Worm (Caenorhabditis elegans): Measurements from ENCODE around the gene nas-27.

The nas-27 gene

DNA sequence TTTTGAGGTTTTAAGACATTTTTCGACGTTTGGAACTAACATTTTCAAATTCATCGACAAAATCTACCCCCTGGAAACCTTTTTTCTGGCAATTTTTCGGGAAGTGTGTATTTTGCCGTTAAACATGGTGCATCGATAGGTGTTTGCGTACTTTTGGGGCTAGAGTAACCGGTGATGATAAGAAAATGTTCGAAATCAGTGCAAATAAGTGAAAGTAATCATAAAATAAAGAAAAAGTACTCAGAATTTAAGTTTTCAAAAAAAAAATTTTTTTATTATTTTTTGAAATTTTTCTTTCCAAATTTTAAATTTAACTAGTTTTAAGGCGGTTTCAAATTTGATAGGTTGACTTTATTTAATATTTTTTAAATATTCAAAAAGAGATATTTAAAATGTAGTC lies at the start of gene nas-27:
nas-27 (minus strand) TSS at position 101 of the 400 bp plus-strand sequence.
- no peak for TF ChIP-seq nhr-10 (tag; optimal IDR thresholded peaks at IDR 0.05)
- no peak for TF ChIP-seq nhr-23 (tag; optimal IDR thresholded peaks at IDR 0.05)
- no peak for TF ChIP-seq gmeb-1 (tag; optimal IDR thresholded peaks at IDR 0.05)
- no peak for TF ChIP-seq elt-3 (tag; optimal IDR thresholded peaks at IDR 0.05)
- TF ChIP-seq zag-1 (tag; optimal IDR thresholded peaks at IDR 0.05): no peak

DNA sequence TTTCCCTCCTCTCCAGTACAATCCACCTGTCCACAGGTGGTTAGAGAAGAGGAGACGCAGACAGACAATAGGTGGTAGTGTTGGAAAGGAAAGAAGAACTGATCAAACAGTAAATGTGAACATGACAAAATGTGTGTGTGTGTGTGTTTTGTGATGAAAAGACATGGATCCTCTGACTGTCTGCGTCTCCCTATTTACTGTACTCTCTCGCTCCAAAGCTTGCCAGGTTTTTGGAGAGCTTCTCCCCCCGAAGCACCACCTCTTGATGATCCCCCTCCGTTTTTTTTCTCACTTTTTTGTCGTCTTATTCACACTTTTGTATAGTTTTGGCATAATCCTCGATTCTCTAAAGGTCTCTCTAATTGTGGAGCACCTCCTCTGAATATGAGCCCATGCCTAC lies 38.1 kb upstream of the nas-27 start:
- TF ChIP-seq sma-9 (GFP tag; optimal IDR thresholded peaks at IDR 0.05): peak; percentile 15
- TF ChIP-seq sma-9 (tag; optimal IDR thresholded peaks at IDR 0.05): no peak
- TF ChIP-seq ZK546.5 (tag; optimal IDR thresholded peaks at IDR 0.05): no peak
- no peak for TF ChIP-seq nhr-25 (tag; optimal IDR thresholded peaks at IDR 0.05)
- no peak for TF ChIP-seq fos-1 (tag; optimal IDR thresholded peaks at IDR 0.05)
- no peak for TF ChIP-seq nhr-77 (tag; optimal IDR thresholded peaks at IDR 0.05)
- no peak for TF ChIP-seq nhr-12 (tag; optimal IDR thresholded peaks at IDR 0.05)
- peak; percentile 50 for TF ChIP-seq F13H6.1 (tag; optimal IDR thresholded peaks at IDR 0.05)
- TF ChIP-seq ceh-16 (tag; optimal IDR thresholded peaks at IDR 0.05): no peak

DNA sequence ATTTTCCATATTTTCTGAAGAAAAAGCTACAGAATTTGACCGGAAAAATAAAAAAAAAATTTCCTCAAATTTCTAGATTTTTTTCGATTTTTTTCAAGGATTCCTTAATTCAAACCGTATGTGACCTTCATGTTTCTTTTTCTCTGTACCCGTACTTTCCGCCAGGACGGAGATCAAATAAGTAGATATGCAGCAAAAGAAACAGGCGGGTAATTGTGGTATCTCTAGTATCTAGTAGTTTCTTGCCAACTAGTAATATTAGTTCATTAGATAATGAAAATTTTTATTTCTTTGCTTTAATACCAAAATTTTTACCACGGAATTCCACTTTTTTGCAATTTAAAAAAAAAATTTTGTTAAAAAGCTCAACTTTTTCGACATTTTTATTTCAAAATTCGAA lies 35.5 kb upstream of the nas-27 start:
- TF ChIP-seq ceh-16 (tag; optimal IDR thresholded peaks at IDR 0.05): peak; percentile 52
- TF ChIP-seq aly-2 (tag; optimal IDR thresholded peaks at IDR 0.05): no peak

DNA sequence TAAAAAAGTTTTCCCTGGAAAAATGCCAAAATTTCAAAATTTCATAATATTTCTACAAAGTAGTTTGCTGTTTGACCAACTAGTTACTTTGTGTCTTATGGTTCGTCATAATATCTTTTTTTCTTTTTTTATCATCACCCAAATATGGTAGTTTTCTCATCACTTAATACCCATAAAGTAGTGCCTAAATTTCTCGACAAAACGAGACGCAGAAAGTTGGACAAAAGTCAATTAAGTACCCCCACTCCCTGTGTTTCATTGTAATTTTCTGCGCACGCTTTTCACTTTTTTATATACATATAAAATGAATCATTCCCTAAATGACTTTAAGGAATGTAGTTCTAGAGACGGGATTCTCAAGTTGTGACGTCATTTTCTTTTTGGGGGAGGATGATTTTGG lies 24.4 kb upstream of the nas-27 start:
- TF ChIP-seq unc-55 (GFP tag; optimal IDR thresholded peaks at IDR 0.05) (no peak), nhr-77 (tag; optimal IDR thresholded peaks at IDR 0.05) (no peak), F13H6.1 (tag; optimal IDR thresholded peaks at IDR 0.05) (no peak), mdl-1 (tag; optimal IDR thresholded peaks at IDR 0.05) (no peak), nhr-25 (tag; optimal IDR thresholded peaks at IDR 0.05) (peak; percentile 25), blmp-1 (tag; optimal IDR thresholded peaks at IDR 0.05; ENCODE audit: insufficient read depth) (peak; percentile 15), crh-2 (tag; optimal IDR thresholded peaks at IDR 0.05) (no peak), sma-3 (GFP tag; optimal IDR thresholded peaks at IDR 0.05) (peak; percentile 15)

DNA sequence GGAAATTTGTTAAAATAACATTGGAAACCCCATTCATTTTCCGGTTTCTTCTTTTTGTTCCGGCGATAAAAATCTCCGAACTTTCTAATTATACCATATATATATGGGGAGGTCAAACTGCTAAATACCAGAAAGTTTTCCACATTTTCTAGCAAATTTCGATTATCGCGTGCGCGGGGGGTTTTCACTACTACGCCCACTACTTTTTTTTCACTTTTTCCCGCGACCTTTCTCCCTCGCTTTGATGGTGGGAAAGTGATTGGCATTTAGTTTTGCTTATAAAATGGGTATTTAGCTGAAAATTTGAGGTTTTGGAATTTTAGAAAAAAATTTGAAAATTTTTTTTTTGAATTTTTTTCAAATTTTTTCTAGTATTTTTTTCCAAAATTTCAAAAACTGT lies 20.9 kb upstream of the nas-27 start:
- TF ChIP-seq nhr-12 (tag; optimal IDR thresholded peaks at IDR 0.05) (no peak), blmp-1 (tag; optimal IDR thresholded peaks at IDR 0.05; ENCODE audit: insufficient read depth) (peak; percentile 63)

DNA sequence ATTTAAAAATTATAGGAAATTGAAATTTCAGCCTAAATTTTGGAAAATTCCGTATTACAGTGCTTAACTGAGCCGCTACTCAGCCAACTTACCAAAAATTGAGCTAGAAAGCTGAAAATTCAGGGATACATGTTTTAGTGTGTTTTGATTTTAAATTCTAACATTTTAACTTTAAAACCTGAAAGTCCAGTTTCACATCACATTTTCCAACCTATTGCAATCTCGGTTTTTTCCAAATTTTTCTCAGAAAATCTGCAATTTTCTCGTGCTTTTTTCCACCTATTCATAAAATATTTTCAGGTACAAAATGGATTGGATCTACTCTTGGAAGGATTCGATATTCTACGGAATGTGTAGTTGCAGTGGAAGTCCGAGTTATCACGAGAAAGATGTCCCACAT lies 18.0 kb upstream of the nas-27 start, which contains the start of gene F53A10.2:
F53A10.2 (plus strand) TSS at position 301 of the 400 bp plus-strand sequence.
- TF ChIP-seq F13H6.1 (tag; optimal IDR thresholded peaks at IDR 0.05): no peak
- TF ChIP-seq aly-2 (tag; optimal IDR thresholded peaks at IDR 0.05): no peak
- TF ChIP-seq R02D3.7 (tag; optimal IDR thresholded peaks at IDR 0.05): no peak
- no peak for TF ChIP-seq snpc-4 (tag; optimal IDR thresholded peaks at IDR 0.05)
- TF ChIP-seq dmd-4 (tag; optimal IDR thresholded peaks at IDR 0.05): no peak
- no peak for TF ChIP-seq crh-2 (tag; optimal IDR thresholded peaks at IDR 0.05)
- TF ChIP-seq Y55F3AM.14 (GFP tag; optimal IDR thresholded peaks at IDR 0.05): no peak
- TF ChIP-seq ztf-1 (GFP tag; conservative IDR thresholded peaks at IDR 0.05): no peak
- TF ChIP-seq nhr-237 (tag; optimal IDR thresholded peaks at IDR 0.05): no peak
- TF ChIP-seq unc-62 (GFP tag; optimal IDR thresholded peaks at IDR 0.05): no peak
- TF ChIP-seq nhr-6 (tag; optimal IDR thresholded peaks at IDR 0.05): no peak
- no peak for TF ChIP-seq egl-27 (tag; optimal IDR thresholded peaks at IDR 0.05)
- no peak for TF ChIP-seq elt-1 (tag; optimal IDR thresholded peaks at IDR 0.05)
- TF ChIP-seq C34F6.9 (tag; optimal IDR thresholded peaks at IDR 0.05): no peak
- no peak for TF ChIP-seq sem-4 (tag; optimal IDR thresholded peaks at IDR 0.05)
- TF ChIP-seq nhr-10 (tag; optimal IDR thresholded peaks at IDR 0.05): no peak
- TF ChIP-seq nhr-23 (tag; optimal IDR thresholded peaks at IDR 0.05): no peak

DNA sequence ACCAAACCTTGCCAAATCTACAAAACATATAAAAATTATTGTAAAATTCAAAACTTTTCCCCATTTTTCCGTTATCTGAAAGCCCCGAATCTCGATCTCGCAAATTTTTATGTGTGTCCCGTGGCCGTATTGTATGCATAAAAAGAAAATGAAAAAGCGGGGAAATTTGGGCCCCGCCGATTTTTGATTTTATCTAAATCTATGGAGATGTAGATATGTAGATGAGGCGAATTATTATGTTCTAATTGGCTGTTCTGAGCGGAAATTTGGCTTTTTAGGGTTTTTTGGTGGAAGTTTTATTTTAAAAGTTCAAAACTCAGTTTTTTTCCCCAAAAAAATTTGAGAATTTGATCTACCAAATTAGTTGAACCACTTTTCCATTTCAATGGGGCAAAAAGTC lies 17.0 kb upstream of the nas-27 start:
- no peak for TF ChIP-seq fos-1 (tag; optimal IDR thresholded peaks at IDR 0.05)
- no peak for TF ChIP-seq egl-27 (tag; optimal IDR thresholded peaks at IDR 0.05)
- no peak for TF ChIP-seq nhr-129 (tag; optimal IDR thresholded peaks at IDR 0.05)
- TF ChIP-seq ztf-1 (GFP tag; conservative IDR thresholded peaks at IDR 0.05): no peak
- TF ChIP-seq dmd-4 (tag; optimal IDR thresholded peaks at IDR 0.05): no peak

All from whole organism, L2 larva.